Fruit fly (Drosophila melanogaster) whole organism, embryonic: ENCODE data around the gene Syx18.
A peak's percentile ranks its signal among the peaks of the same experiment; 100 is the strongest.

Experiments
- Abd-B ChIP-seq: fragments of 200-800 bp; sonication (Bioruptor generic); optimal IDR thresholded peaks from 2 replicates; lab custom pipeline; 2018; ENCODE audit warnings: missing biosample characterization, mild to moderate bottlenecking, missing genetic modification characterization, moderate library complexity
- CG10267 ChIP-seq: fragments of 200-800 bp; sonication (Bioruptor generic); optimal IDR thresholded peaks from 2 replicates; lab custom pipeline; 2018; ENCODE audit warnings: missing biosample characterization, mild to moderate bottlenecking, missing genetic modification characterization, moderate library complexity
- CG11696 ChIP-seq: fragments of 200-800 bp; sonication (Bioruptor generic); IDR thresholded peaks from 2 replicates; pipeline ENCODE4 v1.3.6; 2022; ENCODE audit warnings: missing biosample characterization, missing genetic modification characterization
- CG12942 ChIP-seq: fragments of 200-800 bp; sonication (Bioruptor generic); optimal IDR thresholded peaks from 3 replicates; lab custom pipeline; 2016; ENCODE audit warnings: missing biosample characterization, missing genetic modification characterization
- CG13296 ChIP-seq: fragments of 200-800 bp; sonication (Bioruptor generic); optimal IDR thresholded peaks from 3 replicates; lab custom pipeline; 2018; ENCODE audit warnings: missing biosample characterization, mild to moderate bottlenecking, missing genetic modification characterization
- CG17829 ChIP-seq: fragments of 200-800 bp; optimal IDR thresholded peaks from 2 replicates; lab custom pipeline; 2019; ENCODE audit warnings: missing biosample characterization, mild to moderate bottlenecking, missing genetic modification characterization, moderate library complexity
- CG18262 ChIP-seq: fragments of 200-800 bp; optimal IDR thresholded peaks from 3 replicates; lab custom pipeline; 2019; ENCODE audit warnings: missing biosample characterization, mild to moderate bottlenecking, missing genetic modification characterization, moderate library complexity
- CG18476 ChIP-seq: fragments of 200-800 bp; sonication (Bioruptor generic); optimal IDR thresholded peaks from 2 replicates; lab custom pipeline; 2016; ENCODE audit warnings: missing biosample characterization, mild to moderate bottlenecking, missing genetic modification characterization
- CG33557 ChIP-seq: fragments of 200-800 bp; sonication (Bioruptor generic); optimal IDR thresholded peaks from 2 replicates; lab custom pipeline; 2019; ENCODE audit warnings: missing biosample characterization, mild to moderate bottlenecking, missing genetic modification characterization, moderate library complexity
- CG4730 ChIP-seq: fragments of 200-800 bp; sonication (Bioruptor generic); IDR thresholded peaks from 2 replicates; pipeline ENCODE4 v1.3.6; 2022; ENCODE audit warnings: missing biosample characterization, missing genetic modification characterization
- CG4820 ChIP-seq: fragments of 200-800 bp; sonication (Bioruptor generic); optimal IDR thresholded peaks from 3 replicates; lab custom pipeline; 2016; ENCODE audit warnings: missing biosample characterization, missing genetic modification characterization
- CG5245 ChIP-seq: fragments of 200-800 bp; sonication (Bioruptor generic); optimal IDR thresholded peaks from 3 replicates; lab custom pipeline; 2016; ENCODE audit warnings: missing biosample characterization, missing genetic modification characterization
- CG8290 ChIP-seq, 3 experiments: fragments of 200-800 bp; sonication (Bioruptor generic); optimal IDR thresholded peaks; 2 replicates each; lab custom pipeline; 2016 to 2019; ENCODE audit warnings: missing biosample characterization in 3 of 3, missing genetic modification characterization in 3 of 3, mild to moderate bottlenecking in 2 of 3, moderate library complexity in 1 of 3
- CG8478 ChIP-seq: fragments of >200 bp; optimal IDR thresholded peaks from 2 replicates; lab custom pipeline; 2018
- CG9932 ChIP-seq: fragments of 200-800 bp; sonication (Bioruptor generic); IDR thresholded peaks from 2 replicates; pipeline ENCODE4 v1.3.6; 2022; ENCODE audit warnings: missing biosample characterization, missing genetic modification characterization
- Camta ChIP-seq: fragments of 200-800 bp; sonication (Bioruptor generic); optimal IDR thresholded peaks from 2 replicates; lab custom pipeline; 2016; ENCODE audit warnings: missing biosample characterization, missing genetic modification characterization
- Ets97D ChIP-seq: fragments of 200-800 bp; sonication (Bioruptor generic); optimal IDR thresholded peaks from 3 replicates; lab custom pipeline; 2016; ENCODE audit warnings: missing biosample characterization, missing genetic modification characterization
- Jarid2 ChIP-seq: fragments of 200-800 bp; sonication (Bioruptor generic); optimal IDR thresholded peaks from 3 replicates; lab custom pipeline; 2017; ENCODE audit warnings: mild to moderate bottlenecking, missing biosample characterization, missing genetic modification reagents, missing genetic modification characterization
- Meics ChIP-seq: fragments of 200-800 bp; sonication (Bioruptor generic); optimal IDR thresholded peaks from 2 replicates; lab custom pipeline; 2017; ENCODE audit warnings: missing biosample characterization, mild to moderate bottlenecking, missing genetic modification characterization
- Pdp1 ChIP-seq, 2 experiments: fragments of 200-800 bp; sonication (Bioruptor generic); optimal IDR thresholded peaks; 3 replicates each; lab custom pipeline; 2016; ENCODE audit warnings: missing biosample characterization in 2 of 2, missing genetic modification characterization in 2 of 2, mild to moderate bottlenecking in 1 of 2, moderate library complexity in 1 of 2
- Rfx ChIP-seq: fragments of 200-800 bp; sonication (Bioruptor generic); IDR thresholded peaks from 2 replicates; pipeline ENCODE4 v1.3.6; 2022; ENCODE audit warnings: missing biosample characterization, missing genetic modification characterization
- Side ChIP-seq: fragments of 200-800 bp; sonication (Bioruptor generic); optimal IDR thresholded peaks from 2 replicates; lab custom pipeline; 2016; ENCODE audit warnings: missing biosample characterization, missing genetic modification characterization
- Sry-δ ChIP-seq: fragments of 200-800 bp; sonication (Bioruptor generic); optimal IDR thresholded peaks from 2 replicates; lab custom pipeline; 2016; ENCODE audit warnings: missing biosample characterization, missing genetic modification characterization
- Taf1 ChIP-seq: fragments of 200-800 bp; sonication (Bioruptor generic); IDR thresholded peaks from 2 replicates; pipeline ENCODE4 v1.3.6; 2022; ENCODE audit warnings: missing biosample characterization, missing genetic modification characterization
- abd-A ChIP-seq: fragments of 200-800 bp; sonication (Bioruptor generic); optimal IDR thresholded peaks from 3 replicates; lab custom pipeline; 2019; ENCODE audit warnings: missing biosample characterization, mild to moderate bottlenecking, missing genetic modification characterization, moderate library complexity
- bcd ChIP-seq: fragments of 200-800 bp; sonication (Bioruptor generic); optimal IDR thresholded peaks from 2 replicates; lab custom pipeline; 2017; ENCODE audit warnings: missing biosample characterization, mild to moderate bottlenecking, missing genetic modification characterization
- cg ChIP-seq: fragments of 200-800 bp; sonication (Bioruptor generic); optimal IDR thresholded peaks from 3 replicates; lab custom pipeline; 2019; ENCODE audit warnings: missing biosample characterization, mild to moderate bottlenecking, missing genetic modification characterization, moderate library complexity
- corto ChIP-seq: fragments of 200-800 bp; sonication (Bioruptor generic); optimal IDR thresholded peaks from 2 replicates; lab custom pipeline; 2016; ENCODE audit warnings: missing biosample characterization, mild to moderate bottlenecking, missing genetic modification characterization, moderate library complexity
- cwo ChIP-seq: fragments of 200-800 bp; sonication (Bioruptor generic); optimal IDR thresholded peaks from 3 replicates; lab custom pipeline; 2017; ENCODE audit warnings: missing biosample characterization, missing genetic modification characterization, mild to moderate bottlenecking, moderate library complexity, missing genetic modification reagents
- ewg ChIP-seq: fragments of 200-800 bp; sonication (Bioruptor generic); optimal IDR thresholded peaks from 3 replicates; lab custom pipeline; 2017; ENCODE audit warnings: mild to moderate bottlenecking, missing biosample characterization, missing genetic modification reagents, missing genetic modification characterization
- h ChIP-seq: fragments of >200 bp; optimal IDR thresholded peaks from 2 replicates; lab custom pipeline; 2017
- kah ChIP-seq: fragments of 200-800 bp; sonication (Bioruptor generic); optimal IDR thresholded peaks from 2 replicates; lab custom pipeline; 2018; ENCODE audit warnings: missing biosample characterization, mild to moderate bottlenecking, missing genetic modification characterization
- kni ChIP-seq: fragments of 200-800 bp; sonication (Bioruptor generic); optimal IDR thresholded peaks from 3 replicates; lab custom pipeline; 2017; ENCODE audit warnings: mild to moderate bottlenecking, missing biosample characterization, missing genetic modification reagents, missing genetic modification characterization
- luna ChIP-seq: fragments of 200-800 bp; sonication (Bioruptor generic); optimal IDR thresholded peaks from 2 replicates; lab custom pipeline; 2016; ENCODE audit warnings: missing biosample characterization, missing genetic modification characterization
- mirr ChIP-seq: fragments of 200-800 bp; sonication (Bioruptor generic); optimal IDR thresholded peaks from 3 replicates; lab custom pipeline; 2018; ENCODE audit warnings: missing biosample characterization, mild to moderate bottlenecking, missing genetic modification characterization
- nmo ChIP-seq: fragments of 200-800 bp; sonication (Bioruptor generic); optimal IDR thresholded peaks from 2 replicates; lab custom pipeline; 2018; ENCODE audit warnings: missing biosample characterization, mild to moderate bottlenecking, missing genetic modification characterization, moderate library complexity
- prd ChIP-seq, 3 experiments: fragments of >200 bp in 2 of 3; fragments of 200-800 bp in 1 of 3; sonication (Bioruptor generic) in 1 of 3; optimal IDR thresholded peaks in 2 of 3; IDR thresholded peaks in 1 of 3; 2 replicates in 2 of 3; 3 replicates in 1 of 3; pipeline versions ENCODE4 v1.3.6 to Lab custom; 2017 to 2022; ENCODE audit warnings: missing biosample characterization in 1 of 3, missing genetic modification characterization in 1 of 3
- sd ChIP-seq: fragments of 200-800 bp; sonication (Bioruptor generic); optimal IDR thresholded peaks from 3 replicates; lab custom pipeline; 2018; ENCODE audit warnings: missing biosample characterization, mild to moderate bottlenecking, missing genetic modification characterization, moderate library complexity
- slou ChIP-seq: fragments of 200-800 bp; sonication (Bioruptor generic); optimal IDR thresholded peaks from 3 replicates; lab custom pipeline; 2016; ENCODE audit warnings: missing biosample characterization, missing genetic modification characterization
- sob ChIP-seq: fragments of 200-800 bp; sonication (Bioruptor generic); IDR thresholded peaks from 2 replicates; pipeline ENCODE4 v1.3.6; 2022; ENCODE audit warnings: missing biosample characterization, missing genetic modification characterization
- ssp ChIP-seq: fragments of 200-800 bp; sonication (Bioruptor generic); IDR thresholded peaks from 2 replicates; pipeline ENCODE4 v1.3.6; 2022; ENCODE audit warnings: missing biosample characterization, missing genetic modification characterization
- tgo ChIP-seq: fragments of 200-800 bp; sonication (Bioruptor generic); IDR thresholded peaks from 3 replicates; pipeline ENCODE4 v1.3.6; 2022; ENCODE audit warnings: missing biosample characterization, missing genetic modification characterization
- tna ChIP-seq: fragments of 200-800 bp; sonication (Bioruptor generic); IDR thresholded peaks from 2 replicates; pipeline ENCODE4 v1.3.6; 2022; ENCODE audit warnings: missing biosample characterization, missing genetic modification characterization; ENCODE audit not compliant: partially characterized antibody
- trh ChIP-seq: fragments of 200-800 bp; sonication (Bioruptor generic); optimal IDR thresholded peaks from 2 replicates; lab custom pipeline; 2016; ENCODE audit warnings: missing biosample characterization, missing genetic modification characterization
- ttk ChIP-seq: fragments of 200-800 bp; sonication (Bioruptor generic); IDR thresholded peaks from 2 replicates; pipeline ENCODE4 v2.1.2; 2022; ENCODE audit warnings: missing biosample characterization, missing genetic modification characterization
- vnd ChIP-seq: fragments of 200-800 bp; sonication (Bioruptor generic); IDR thresholded peaks from 3 replicates; pipeline ENCODE4 v1.3.6; 2022; ENCODE audit warnings: missing biosample characterization, missing genetic modification characterization; ENCODE audit not compliant: partially characterized antibody
- wek ChIP-seq: fragments of 200-800 bp; sonication (Bioruptor generic); optimal IDR thresholded peaks from 3 replicates; lab custom pipeline; 2018; ENCODE audit warnings: missing biosample characterization, mild to moderate bottlenecking, missing genetic modification characterization, moderate library complexity
- zfh2 ChIP-seq: fragments of 200-800 bp; sonication (Bioruptor generic); optimal IDR thresholded peaks from 2 replicates; lab custom pipeline; 2016; ENCODE audit warnings: missing biosample characterization, missing genetic modification characterization

Syx18 gene

dm6 chr3R:24586453-24586886, 38.9 kb downstream of the Syx18 start (continued):
- TF ChIP-seq sd (peak; percentile 100), CG8478 (lab: Kevin White, UChicago) (peak; percentile 71), wek (no peak), Meics (peak; percentile 13), Sry-δ (GFP tag; lab: Kevin White, UChicago) (peak; percentile 83), CG11696 (GFP tag; lab: Robert Waterston, UW) (no peak), CG12942 (GFP tag; lab: Kevin White, UChicago) (no peak), nmo (GFP tag; lab: Kevin White, UChicago) (peak; percentile 10), corto (GFP tag; lab: Kevin White, UChicago) (peak; percentile 29), kah (GFP tag; lab: Kevin White, UChicago) (no peak), Pdp1 (GFP tag; optimal IDR thresholded peaks at IDR 0.05; lab: Kevin White, UChicago) (peak in 1 of 2 experiments; percentile 45), abd-A (tag; lab: Kevin White, UChicago) (peak; percentile 84), CG33557 (GFP tag; lab: Kevin White, UChicago) (peak; percentile 14), cg (GFP tag; lab: Kevin White, UChicago) (peak; percentile 20), CG10267 (tag; lab: Kevin White, UChicago) (peak; percentile 38), tgo (GFP tag; lab: Robert Waterston, UW) (no peak), Side (GFP tag; lab: Kevin White, UChicago) (peak; percentile 37), CG17829 (tag; lab: Kevin White, UChicago) (peak; percentile 57), CG18262 (tag; lab: Kevin White, UChicago) (peak; percentile 14), ssp (GFP tag; lab: Robert Waterston, UW) (no peak), bcd (peak; percentile 12), ttk (no peak), Taf1 (GFP tag; lab: Robert Waterston, UW) (no peak), CG13296 (GFP tag; lab: Kevin White, UChicago) (peak; percentile 55), trh (GFP tag; lab: Kevin White, UChicago) (no peak), cwo (GFP tag; lab: Kevin White, UChicago) (peak; percentile 52), Camta (GFP tag; lab: Kevin White, UChicago) (no peak)

- TF ChIP-seq tna (GFP tag; lab: Robert Waterston, UW) (no peak), CG12942 (GFP tag; lab: Kevin White, UChicago) (no peak), zfh2 (GFP tag; lab: Kevin White, UChicago) (peak; percentile 16), slou (GFP tag; lab: Kevin White, UChicago) (no peak), Jarid2 (GFP tag; lab: Kevin White, UChicago) (no peak), CG4820 (no peak), Ets97D (GFP tag; lab: Kevin White, UChicago) (peak; percentile 18), luna (GFP tag; lab: Kevin White, UChicago) (no peak), CG5245 (GFP tag; lab: Kevin White, UChicago) (no peak), mirr (GFP tag; lab: Kevin White, UChicago) (no peak), CG4730 (no peak), vnd (GFP tag; lab: Robert Waterston, UW) (no peak), prd (optimal IDR thresholded peaks at IDR 0.05; lab: Kevin White, UChicago) (no peak), prd (GFP tag; IDR thresholded peaks at IDR 0.05; lab: Robert Waterston, UW) (no peak), h (lab: Kevin White, UChicago) (no peak), CG8290 (GFP tag; optimal IDR thresholded peaks at IDR 0.05; lab: Kevin White, UChicago) (no peak), CG8290 (tag; optimal IDR thresholded peaks at IDR 0.05; lab: Kevin White, UChicago) (peak in 1 of 2 experiments; percentile 19), Rfx (GFP tag; lab: Robert Waterston, UW) (no peak), kni (GFP tag; lab: Kevin White, UChicago) (no peak), CG33557 (GFP tag; lab: Kevin White, UChicago) (no peak), CG9932 (no peak), sob (GFP tag; lab: Robert Waterston, UW) (no peak), ewg (GFP tag; lab: Kevin White, UChicago) (peak; percentile 24), Abd-B (GFP tag; lab: Kevin White, UChicago) (peak; percentile 68), CG11696 (GFP tag; lab: Robert Waterston, UW) (no peak), CG17829 (tag; lab: Kevin White, UChicago) (peak; percentile 9), CG18476 (GFP tag; lab: Kevin White, UChicago) (no peak)
Observed at dm6 chr3R:24585042-24585698, 40.2 kb downstream of the Syx18 start, which contains the start of the genes CG13625 and mld. Gene CG13625, minus strand, starts transcription at chr3R:24585160. Gene mld, plus strand, starts transcription at chr3R:24585653.
